Fruit fly (Drosophila melanogaster) whole organism, embryonic: ENCODE measurements around the gene CG14427.

ENCODE experiments used
- BtbVII ChIP-seq: fragments of 200-800 bp; sonication (Bioruptor generic); optimal IDR thresholded peaks from 3 replicates; lab custom pipeline; 2017; ENCODE audit warnings: missing biosample characterization, mild to moderate bottlenecking, missing genetic modification characterization
- CG10147 ChIP-seq: fragments of 200-800 bp; sonication (Bioruptor generic); optimal IDR thresholded peaks from 2 replicates; lab custom pipeline; 2019; ENCODE audit warnings: missing biosample characterization, mild to moderate bottlenecking, missing genetic modification characterization, moderate library complexity
- CG10209 ChIP-seq: fragments of 200-800 bp; sonication (Bioruptor generic); optimal IDR thresholded peaks from 3 replicates; lab custom pipeline; 2017; ENCODE audit warnings: missing biosample characterization, mild to moderate bottlenecking, missing genetic modification characterization, missing genetic modification reagents
- CG10366 ChIP-seq: fragments of 200-800 bp; sonication (Bioruptor generic); IDR thresholded peaks from 2 replicates; pipeline ENCODE4 v1.3.6; 2022; ENCODE audit warnings: missing biosample characterization, missing genetic modification characterization
- CG10565 ChIP-seq: fragments of 200-800 bp; sonication (Bioruptor generic); optimal IDR thresholded peaks from 3 replicates; lab custom pipeline; 2016; ENCODE audit warnings: missing biosample characterization, mild to moderate bottlenecking, missing genetic modification characterization
- CG11093 ChIP-seq: fragments of 200-800 bp; sonication (Bioruptor generic); IDR thresholded peaks from 3 replicates; pipeline ENCODE4 v1.3.6; 2022; ENCODE audit warnings: missing biosample characterization, missing genetic modification characterization
- CG11695 ChIP-seq: fragments of 200-800 bp; sonication (Bioruptor generic); IDR thresholded peaks from 3 replicates; pipeline ENCODE4 v1.3.6; 2022; ENCODE audit warnings: missing biosample characterization, missing genetic modification characterization
- CG13775 ChIP-seq: fragments of 200-800 bp; sonication (Bioruptor generic); optimal IDR thresholded peaks from 3 replicates; lab custom pipeline; 2017; ENCODE audit warnings: missing biosample characterization, mild to moderate bottlenecking, missing genetic modification characterization
- CG15011 ChIP-seq: fragments of 200-800 bp; sonication (Bioruptor generic); optimal IDR thresholded peaks from 3 replicates; lab custom pipeline; 2018; ENCODE audit warnings: missing biosample characterization, mild to moderate bottlenecking, missing genetic modification characterization
- CG16815 ChIP-seq: fragments of 200-800 bp; sonication (Bioruptor generic); optimal IDR thresholded peaks from 3 replicates; lab custom pipeline; 2017; ENCODE audit warnings: missing biosample characterization, mild to moderate bottlenecking, missing genetic modification characterization
- CG2199 ChIP-seq: fragments of 200-800 bp; sonication (Bioruptor generic); IDR thresholded peaks from 3 replicates; pipeline ENCODE4 v1.3.6; 2022; ENCODE audit warnings: missing biosample characterization, missing genetic modification characterization
- CG3065 ChIP-seq: fragments of 200-800 bp; sonication (Bioruptor generic); optimal IDR thresholded peaks from 2 replicates; lab custom pipeline; 2016; ENCODE audit warnings: missing biosample characterization, missing genetic modification characterization
- CG3281 ChIP-seq: fragments of 200-800 bp; sonication (Bioruptor generic); optimal IDR thresholded peaks from 3 replicates; lab custom pipeline; 2017; ENCODE audit warnings: missing biosample characterization, mild to moderate bottlenecking, missing genetic modification characterization
- CG3995 ChIP-seq: fragments of 200-800 bp; sonication (Bioruptor generic); optimal IDR thresholded peaks from 3 replicates; lab custom pipeline; 2016; ENCODE audit warnings: missing biosample characterization, missing genetic modification characterization
- CG4328 ChIP-seq: fragments of 200-800 bp; sonication (Bioruptor generic); optimal IDR thresholded peaks from 3 replicates; lab custom pipeline; 2017; ENCODE audit warnings: missing biosample characterization, missing genetic modification reagents, missing genetic modification characterization
- CG43689 ChIP-seq: fragments of 200-800 bp; sonication (Bioruptor generic); IDR thresholded peaks from 2 replicates; pipeline ENCODE4 v1.3.6; 2022; ENCODE audit warnings: missing biosample characterization, missing genetic modification characterization
- CG5245 ChIP-seq: fragments of 200-800 bp; sonication (Bioruptor generic); optimal IDR thresholded peaks from 3 replicates; lab custom pipeline; 2016; ENCODE audit warnings: missing biosample characterization, missing genetic modification characterization
- CG6813 ChIP-seq: fragments of 200-800 bp; sonication (Bioruptor generic); optimal IDR thresholded peaks from 2 replicates; lab custom pipeline; 2017; ENCODE audit warnings: missing biosample characterization, missing genetic modification characterization, mild to moderate bottlenecking, moderate library complexity, missing genetic modification reagents
- CG7357 ChIP-seq: fragments of 200-800 bp; sonication (Bioruptor generic); IDR thresholded peaks from 3 replicates; pipeline ENCODE4 v1.3.6; 2022; ENCODE audit warnings: missing biosample characterization, missing genetic modification characterization
- CG7372 ChIP-seq: fragments of 200-800 bp; sonication (Bioruptor generic); IDR thresholded peaks from 2 replicates; pipeline ENCODE4 v1.3.6; 2022; ENCODE audit warnings: missing biosample characterization, missing genetic modification characterization
- Chrac-16 ChIP-seq: fragments of 200-800 bp; sonication (Bioruptor generic); optimal IDR thresholded peaks from 3 replicates; lab custom pipeline; 2016; ENCODE audit warnings: missing biosample characterization, missing genetic modification characterization
- Dad ChIP-seq: fragments of 200-800 bp; sonication (Bioruptor generic); optimal IDR thresholded peaks from 3 replicates; lab custom pipeline; 2016; ENCODE audit warnings: missing biosample characterization, missing genetic modification characterization
- Dfd ChIP-seq, 2 experiments: fragments of >200 bp; optimal IDR thresholded peaks; 2 replicates each; lab custom pipeline; 2017; ENCODE audit warnings: missing biosample characterization in 2 of 2, missing genetic modification characterization in 2 of 2
- Eip74EF ChIP-seq, 2 experiments: fragments of 200-800 bp in 1 of 2; fragments of >200 bp in 1 of 2; sonication (Bioruptor generic) in 1 of 2; optimal IDR thresholded peaks; 2 replicates each; lab custom pipeline; 2017 to 2019; ENCODE audit warnings: missing biosample characterization in 2 of 2, missing genetic modification characterization in 2 of 2, mild to moderate bottlenecking in 1 of 2, moderate library complexity in 1 of 2
- Hmr ChIP-seq: fragments of 200-800 bp; sonication (Bioruptor generic); optimal IDR thresholded peaks from 3 replicates; lab custom pipeline; 2017; ENCODE audit warnings: mild to moderate bottlenecking, missing biosample characterization, missing genetic modification reagents, missing genetic modification characterization
- Hsf ChIP-seq: fragments of 200-800 bp; sonication (Bioruptor generic); optimal IDR thresholded peaks from 3 replicates; lab custom pipeline; 2016; ENCODE audit warnings: missing biosample characterization, missing genetic modification characterization
- Lpt ChIP-seq: fragments of >200 bp; optimal IDR thresholded peaks from 2 replicates; lab custom pipeline; 2018; ENCODE audit warnings: missing biosample characterization, missing genetic modification characterization
- NfI ChIP-seq: fragments of 200-800 bp; sonication (Bioruptor generic); optimal IDR thresholded peaks from 3 replicates; lab custom pipeline; 2018; ENCODE audit warnings: missing biosample characterization, mild to moderate bottlenecking, missing genetic modification characterization, moderate library complexity
- Opbp ChIP-seq: fragments of 200-800 bp; sonication (Bioruptor generic); IDR thresholded peaks from 3 replicates; pipeline ENCODE4 v1.3.6; 2022; ENCODE audit warnings: missing biosample characterization, missing genetic modification characterization; ENCODE audit not compliant: partially characterized antibody
- Rx ChIP-seq: fragments of 200-800 bp; sonication (Bioruptor generic); IDR thresholded peaks from 2 replicates; pipeline ENCODE4 v1.3.6; 2022; ENCODE audit warnings: missing biosample characterization, missing genetic modification characterization
- az2 ChIP-seq: fragments of 200-800 bp; sonication (Bioruptor generic); optimal IDR thresholded peaks from 3 replicates; lab custom pipeline; 2016; ENCODE audit warnings: missing biosample characterization, missing genetic modification characterization
- bbx ChIP-seq: fragments of 200-800 bp; sonication (Bioruptor generic); IDR thresholded peaks from 2 replicates; pipeline ENCODE4 v1.3.6; 2022; ENCODE audit warnings: missing biosample characterization, missing genetic modification characterization; ENCODE audit not compliant: partially characterized antibody
- br ChIP-seq: fragments of >200 bp; optimal IDR thresholded peaks from 2 replicates; lab custom pipeline; 2017
- cas ChIP-seq: fragments of 200-800 bp; sonication (Bioruptor generic); IDR thresholded peaks from 2 replicates; pipeline ENCODE4 v1.3.6; 2022; ENCODE audit warnings: missing biosample characterization, missing genetic modification characterization
- danr ChIP-seq: fragments of 200-800 bp; sonication (Bioruptor generic); IDR thresholded peaks from 2 replicates; pipeline ENCODE4 v1.3.6; 2022; ENCODE audit warnings: missing biosample characterization, missing genetic modification characterization
- dimm ChIP-seq: fragments of 200-800 bp; sonication (Bioruptor generic); IDR thresholded peaks from 2 replicates; pipeline ENCODE4 v1.3.6; 2022; ENCODE audit warnings: missing biosample characterization, missing genetic modification characterization
- ftz-f1 ChIP-seq: fragments of 200-800 bp; sonication (Bioruptor generic); optimal IDR thresholded peaks from 2 replicates; lab custom pipeline; 2016; ENCODE audit warnings: missing biosample characterization, missing genetic modification characterization
- gce ChIP-seq: fragments of 200-800 bp; sonication (Bioruptor generic); IDR thresholded peaks from 3 replicates; pipeline ENCODE4 v1.3.6; 2022; ENCODE audit warnings: missing biosample characterization, missing genetic modification characterization
- gem ChIP-seq: fragments of 200-800 bp; sonication (Bioruptor generic); optimal IDR thresholded peaks from 2 replicates; lab custom pipeline; 2019; ENCODE audit warnings: missing biosample characterization, mild to moderate bottlenecking, missing genetic modification characterization, moderate library complexity
- hbn ChIP-seq: fragments of 200-800 bp; sonication (Bioruptor generic); IDR thresholded peaks from 2 replicates; pipeline ENCODE4 v1.3.6; 2022; ENCODE audit warnings: missing biosample characterization, missing genetic modification characterization; ENCODE audit not compliant: partially characterized antibody
- hth ChIP-seq: fragments of >200 bp; optimal IDR thresholded peaks from 2 replicates; lab custom pipeline; 2017; ENCODE audit warnings: inconsistent platforms
- jumu ChIP-seq: fragments of 200-800 bp; sonication (Bioruptor generic); optimal IDR thresholded peaks from 3 replicates; lab custom pipeline; 2016; ENCODE audit warnings: missing biosample characterization, missing genetic modification characterization
- org-1 ChIP-seq: fragments of 200-800 bp; sonication (Bioruptor generic); optimal IDR thresholded peaks from 2 replicates; lab custom pipeline; 2017; ENCODE audit warnings: missing biosample characterization, missing genetic modification characterization
- p53 ChIP-seq: fragments of 200-800 bp; sonication (Bioruptor generic); optimal IDR thresholded peaks from 2 replicates; lab custom pipeline; 2016; ENCODE audit warnings: missing biosample characterization, missing genetic modification characterization
- pzg ChIP-seq: fragments of 200-800 bp; sonication (Bioruptor generic); optimal IDR thresholded peaks from 3 replicates; lab custom pipeline; 2018; ENCODE audit warnings: missing biosample characterization, mild to moderate bottlenecking, missing genetic modification characterization, moderate library complexity
- salm ChIP-seq: fragments of 200-800 bp; sonication (Bioruptor generic); optimal IDR thresholded peaks from 2 replicates; lab custom pipeline; 2018; ENCODE audit warnings: missing biosample characterization, mild to moderate bottlenecking, missing genetic modification characterization
- stc ChIP-seq: fragments of 200-800 bp; sonication (Bioruptor generic); IDR thresholded peaks from 2 replicates; pipeline ENCODE4 v1.3.6; 2022; ENCODE audit warnings: missing biosample characterization, missing genetic modification characterization
- vnd ChIP-seq: fragments of 200-800 bp; sonication (Bioruptor generic); IDR thresholded peaks from 3 replicates; pipeline ENCODE4 v1.3.6; 2022; ENCODE audit warnings: missing biosample characterization, missing genetic modification characterization; ENCODE audit not compliant: partially characterized antibody
- wek ChIP-seq: fragments of 200-800 bp; sonication (Bioruptor generic); optimal IDR thresholded peaks from 3 replicates; lab custom pipeline; 2018; ENCODE audit warnings: missing biosample characterization, mild to moderate bottlenecking, missing genetic modification characterization, moderate library complexity
- zen ChIP-seq: fragments of 200-800 bp; sonication (Bioruptor generic); optimal IDR thresholded peaks from 3 replicates; lab custom pipeline; 2018; ENCODE audit warnings: missing biosample characterization, mild to moderate bottlenecking, missing genetic modification characterization, moderate library complexity

The CG14427 gene

dm6 chrX:7011063-7011743 lies 29.2 kb upstream of the CG14427 start, which contains the start of the genes cm, sloth1 and sloth2 (continued):
- peak; percentile 81 for TF ChIP-seq cas (GFP tag; lab: Robert Waterston, UW)
- TF ChIP-seq CG16815 (GFP tag; lab: Kevin White, UChicago) = peak; percentile 74
- TF ChIP-seq CG10209 (GFP tag; lab: Kevin White, UChicago) = peak; percentile 71
- peak; percentile 45 for TF ChIP-seq ftz-f1 (GFP tag; lab: Kevin White, UChicago)
- TF ChIP-seq CG10147 (GFP tag; lab: Kevin White, UChicago) = peak; percentile 77
- TF ChIP-seq CG4328 = peak; percentile 69
- TF ChIP-seq hbn (GFP tag; lab: Robert Waterston, UW) = peak; percentile 82
- TF ChIP-seq Hmr (GFP tag; lab: Kevin White, UChicago) = peak; percentile 87
- peak; percentile 80 for TF ChIP-seq zen (tag; lab: Kevin White, UChicago)
- no peak for TF ChIP-seq br (lab: Kevin White, UChicago)
- no peak for TF ChIP-seq hth
- TF ChIP-seq CG11695 (GFP tag; lab: Robert Waterston, UW) = peak; percentile 71; the same call in 1 of the 3 replicates
- TF ChIP-seq Dfd (GFP tag; optimal IDR thresholded peaks at IDR 0.05; lab: Kevin White, UChicago) = no peak
- peak; percentile 66 for TF ChIP-seq CG3065 (GFP tag; lab: Kevin White, UChicago)
- peak; percentile 84 for TF ChIP-seq CG13775
- TF ChIP-seq CG5245 (GFP tag; lab: Kevin White, UChicago) = peak; percentile 60
- TF ChIP-seq dimm (GFP tag; lab: Robert Waterston, UW) = peak; percentile 49; the same call in 1 of the 2 replicates
- TF ChIP-seq danr (GFP tag; lab: Robert Waterston, UW) = peak; percentile 62
- peak; percentile 93 for TF ChIP-seq gem
- TF ChIP-seq NfI (GFP tag; lab: Kevin White, UChicago) = peak; percentile 86
- peak; percentile 77 for TF ChIP-seq CG3281 (GFP tag; lab: Kevin White, UChicago)
- TF ChIP-seq CG2199 = peak; percentile 81
- TF ChIP-seq Lpt (GFP tag; lab: Kevin White, UChicago) = no peak
- peak; percentile 68; the same call in 2 of the 3 replicates for TF ChIP-seq CG11093 (GFP tag; lab: Robert Waterston, UW)
- TF ChIP-seq Hsf (GFP tag; lab: Kevin White, UChicago) = peak; percentile 92
- TF ChIP-seq CG43689 (GFP tag; lab: Robert Waterston, UW) = peak; percentile 68; the same call in 1 of the 2 replicates
- TF ChIP-seq stc (GFP tag; lab: Robert Waterston, UW) = peak; percentile 81
- TF ChIP-seq p53 (GFP tag; lab: Kevin White, UChicago) = peak; percentile 26
- peak; percentile 58 for TF ChIP-seq CG6813 (GFP tag; lab: Kevin White, UChicago)
- TF ChIP-seq Eip74EF (GFP tag; optimal IDR thresholded peaks at IDR 0.05; lab: Kevin White, UChicago) = peak in 1 of 2 experiments; percentile 76
- TF ChIP-seq CG7357 (GFP tag; lab: Robert Waterston, UW) = peak; percentile 68; the same call in 1 of the 3 replicates
- peak; percentile 75 for TF ChIP-seq bbx (GFP tag; lab: Robert Waterston, UW)
- peak; percentile 39 for TF ChIP-seq CG15011 (GFP tag; lab: Kevin White, UChicago)
- no peak for TF ChIP-seq gce (GFP tag; lab: Robert Waterston, UW)
- TF ChIP-seq Chrac-16 (GFP tag; lab: Kevin White, UChicago) = peak; percentile 90
- peak; percentile 84 for TF ChIP-seq Dad (GFP tag; lab: Kevin White, UChicago)
- TF ChIP-seq CG3995 (GFP tag; lab: Kevin White, UChicago) = peak; percentile 13
- TF ChIP-seq CG10565 (GFP tag; lab: Kevin White, UChicago) = no peak
- TF ChIP-seq az2 (GFP tag; lab: Kevin White, UChicago) = peak; percentile 91
- TF ChIP-seq wek (GFP tag; lab: Kevin White, UChicago) = peak; percentile 50
- peak; percentile 85 for TF ChIP-seq CG10366 (GFP tag; lab: Robert Waterston, UW)
- peak; percentile 77 for TF ChIP-seq vnd (GFP tag; lab: Robert Waterston, UW)
- TF ChIP-seq Rx = peak; percentile 87
- TF ChIP-seq BtbVII (GFP tag; lab: Kevin White, UChicago) = peak; percentile 40
- peak; percentile 53 for TF ChIP-seq pzg (GFP tag; lab: Kevin White, UChicago)
- peak; percentile 63 for TF ChIP-seq CG7372 (GFP tag; lab: Robert Waterston, UW)
- TF ChIP-seq org-1 (GFP tag; lab: Kevin White, UChicago) = peak; percentile 64
- TF ChIP-seq Opbp (GFP tag; lab: Robert Waterston, UW) = peak; percentile 73; the same call in 2 of the 3 replicates
- peak; percentile 82 for TF ChIP-seq jumu (GFP tag; lab: Kevin White, UChicago)
- peak; percentile 74 for TF ChIP-seq salm
